Worm (Caenorhabditis elegans) whole organism, late embryonic: ENCODE data around the gene C33H5.16.
A peak's percentile ranks its signal among the peaks of the same experiment; 100 is the strongest.

Source experiments
- C08G9.2 ChIP-seq: sonication (generic microtip); optimal IDR thresholded peaks from 2 replicates; lab custom pipeline; 2016; ENCODE audit warnings: mild to moderate bottlenecking, missing genetic modification characterization, moderate library complexity, missing compliant biosample characterization
- F13H6.1 ChIP-seq: sonication (generic microtip); optimal IDR thresholded peaks from 2 replicates; lab custom pipeline; 2016; ENCODE audit warnings: missing genetic modification characterization, missing compliant biosample characterization
- K02D7.2 ChIP-seq: sonication (generic microtip); optimal IDR thresholded peaks from 2 replicates; lab custom pipeline; 2017; ENCODE audit warnings: mild to moderate bottlenecking, missing genetic modification characterization, missing compliant biosample characterization
- Y22D7AL.16 ChIP-seq: sonication (generic microtip); optimal IDR thresholded peaks from 2 replicates; lab custom pipeline; 2016; ENCODE audit warnings: missing genetic modification characterization, missing compliant biosample characterization
- ahr-1 ChIP-seq: sonication (generic microtip); optimal IDR thresholded peaks from 2 replicates; lab custom pipeline; 2016; ENCODE audit warnings: missing genetic modification characterization, missing compliant biosample characterization
- ama-1 ChIP-seq: fragments of 150-350 bp; optimal IDR thresholded peaks from 2 replicates; lab custom pipeline; 2014
- ceh-14 ChIP-seq: sonication (generic microtip); optimal IDR thresholded peaks from 2 replicates; lab custom pipeline; 2016; ENCODE audit warnings: missing genotype, missing genetic modification characterization, missing compliant biosample characterization
- ceh-18 ChIP-seq: sonication (generic microtip); optimal IDR thresholded peaks from 2 replicates; lab custom pipeline; 2016; ENCODE audit warnings: missing genetic modification characterization, missing compliant biosample characterization
- ceh-19 ChIP-seq: fragments of 200-800 bp; sonication (Bioruptor generic); optimal IDR thresholded peaks from 2 replicates; lab custom pipeline; 2018; ENCODE audit warnings: mild to moderate bottlenecking, missing genetic modification characterization, missing compliant biosample characterization
- ceh-22 ChIP-seq: sonication (generic microtip); optimal IDR thresholded peaks from 2 replicates; lab custom pipeline; 2017; ENCODE audit warnings: missing biosample characterization, missing genetic modification characterization
- ceh-30 ChIP-seq: fragments of 150-350 bp; optimal IDR thresholded peaks from 2 replicates; lab custom pipeline; 2014; ENCODE audit warnings: missing biosample characterization, missing genetic modification characterization
- ceh-31 ChIP-seq: sonication (generic microtip); optimal IDR thresholded peaks from 2 replicates; lab custom pipeline; 2016; ENCODE audit warnings: missing genetic modification characterization, missing compliant biosample characterization
- ceh-45 ChIP-seq: fragments of 200-800 bp; sonication (Bioruptor generic); IDR thresholded peaks from 2 replicates; pipeline ENCODE4 v1.3.6; 2022; ENCODE audit warnings: missing genetic modification reagents, missing genetic modification characterization, missing compliant biosample characterization
- ceh-48 ChIP-seq: sonication (generic microtip); optimal IDR thresholded peaks from 2 replicates; lab custom pipeline; 2016; ENCODE audit warnings: missing genetic modification characterization, inconsistent platforms, missing compliant biosample characterization
- elt-2 ChIP-seq: sonication (generic microtip); optimal IDR thresholded peaks from 2 replicates; lab custom pipeline; 2016; ENCODE audit warnings: missing genetic modification reagents, missing genetic modification characterization, missing compliant biosample characterization
- ets-4 ChIP-seq: sonication (generic microtip); optimal IDR thresholded peaks from 2 replicates; lab custom pipeline; 2016; ENCODE audit warnings: missing genetic modification characterization, missing compliant biosample characterization
- eyg-1 ChIP-seq: sonication (generic microtip); optimal IDR thresholded peaks from 2 replicates; lab custom pipeline; 2016; ENCODE audit warnings: missing genotype, missing genetic modification characterization, missing compliant biosample characterization
- gmeb-2 ChIP-seq: sonication (generic microtip); optimal IDR thresholded peaks from 2 replicates; lab custom pipeline; 2016; ENCODE audit warnings: missing genetic modification characterization, inconsistent platforms, missing compliant biosample characterization
- hlh-15 ChIP-seq: sonication (generic microtip); optimal IDR thresholded peaks from 2 replicates; lab custom pipeline; 2016; ENCODE audit warnings: missing genetic modification characterization, missing compliant biosample characterization
- hlh-30 ChIP-seq: sonication (generic microtip); optimal IDR thresholded peaks from 2 replicates; lab custom pipeline; 2017; ENCODE audit warnings: antibody characterized with exemption, missing genetic modification characterization, missing compliant biosample characterization; ENCODE audit not compliant: insufficient read depth
- hlh-6 ChIP-seq: sonication (generic microtip); optimal IDR thresholded peaks from 2 replicates; lab custom pipeline; 2016; ENCODE audit warnings: missing genotype, missing genetic modification characterization, missing compliant biosample characterization
- hlh-8 ChIP-seq: sonication (generic microtip); optimal IDR thresholded peaks from 2 replicates; lab custom pipeline; 2016; ENCODE audit warnings: missing genotype, missing genetic modification characterization, missing compliant biosample characterization
- lim-6 ChIP-seq: sonication (generic microtip); optimal IDR thresholded peaks from 2 replicates; lab custom pipeline; 2016; ENCODE audit warnings: missing genetic modification characterization, missing compliant biosample characterization
- lin-11 ChIP-seq: fragments of 200-800 bp; sonication (Bioruptor generic); optimal IDR thresholded peaks from 2 replicates; lab custom pipeline; 2018; ENCODE audit warnings: mild to moderate bottlenecking, missing genetic modification characterization, missing compliant biosample characterization
- mec-3 ChIP-seq: sonication (generic microtip); optimal IDR thresholded peaks from 2 replicates; lab custom pipeline; 2016; ENCODE audit warnings: borderline replicate concordance, missing genetic modification characterization, missing compliant biosample characterization
- odd-2 ChIP-seq: sonication (generic microtip); optimal IDR thresholded peaks from 2 replicates; lab custom pipeline; 2017; ENCODE audit warnings: antibody characterized with exemption, mild to moderate bottlenecking, missing genetic modification characterization, missing compliant biosample characterization
- pat-9 ChIP-seq: fragments of 200-800 bp; sonication (Bioruptor generic); optimal IDR thresholded peaks from 2 replicates; lab custom pipeline; 2018; ENCODE audit warnings: mild to moderate bottlenecking, missing genetic modification characterization, moderate library complexity, missing compliant biosample characterization
- pha-2 ChIP-seq: sonication (generic microtip); optimal IDR thresholded peaks from 2 replicates; lab custom pipeline; 2017; ENCODE audit warnings: mild to moderate bottlenecking, missing genetic modification characterization, missing compliant biosample characterization
- pha-4 ChIP-seq: fragments of 150-350 bp; optimal IDR thresholded peaks from 2 replicates; lab custom pipeline; 2018; ENCODE audit warnings: missing biosample characterization, missing genetic modification reagents, missing genetic modification characterization
- pqm-1 ChIP-seq: sonication (generic microtip); optimal IDR thresholded peaks from 2 replicates; lab custom pipeline; 2016; ENCODE audit warnings: missing genetic modification characterization, missing compliant biosample characterization
- pros-1 ChIP-seq: fragments of 150-350 bp; optimal IDR thresholded peaks from 2 replicates; lab custom pipeline; 2014; ENCODE audit warnings: missing biosample characterization, missing genetic modification reagents, missing genetic modification characterization
- rnt-1 ChIP-seq: sonication (generic microtip); optimal IDR thresholded peaks from 2 replicates; lab custom pipeline; 2016; ENCODE audit warnings: missing genetic modification characterization, missing compliant biosample characterization
- sox-4 ChIP-seq: sonication (generic microtip); optimal IDR thresholded peaks from 2 replicates; lab custom pipeline; 2017; ENCODE audit warnings: mild to moderate bottlenecking, missing genetic modification characterization, inconsistent platforms, missing compliant biosample characterization
- syd-9 ChIP-seq: sonication (generic microtip); optimal IDR thresholded peaks from 2 replicates; lab custom pipeline; 2016; ENCODE audit warnings: mild to moderate bottlenecking, missing genetic modification characterization, moderate library complexity, missing compliant biosample characterization
- tbx-2 ChIP-seq: sonication (generic microtip); optimal IDR thresholded peaks from 2 replicates; lab custom pipeline; 2016; ENCODE audit warnings: missing genetic modification characterization, missing compliant biosample characterization
- ttx-3 ChIP-seq: sonication (generic microtip); optimal IDR thresholded peaks from 2 replicates; lab custom pipeline; 2016; ENCODE audit warnings: missing genetic modification reagents, missing genetic modification characterization, missing compliant biosample characterization
- unc-3 ChIP-seq, 2 experiments: fragments of 200-800 bp in 1 of 2; sonication (Bioruptor generic) in 1 of 2; sonication (generic microtip) in 1 of 2; conservative IDR thresholded peaks in 1 of 2; optimal IDR thresholded peaks in 1 of 2; 2 replicates each; pipeline versions ENCODE4 v1.3.6 to Lab custom; 2016 to 2022; ENCODE audit warnings: missing compliant biosample characterization in 2 of 2, missing genetic modification characterization in 2 of 2, missing genetic modification reagents in 1 of 2
- unc-55 ChIP-seq: sonication (generic microtip); optimal IDR thresholded peaks from 2 replicates; lab custom pipeline; 2017; ENCODE audit warnings: missing biosample characterization, missing genetic modification reagents, missing genetic modification characterization
- unc-86 ChIP-seq: sonication (generic microtip); optimal IDR thresholded peaks from 2 replicates; lab custom pipeline; 2016; ENCODE audit warnings: missing genetic modification characterization, missing compliant biosample characterization
- zip-5 ChIP-seq: sonication (generic microtip); optimal IDR thresholded peaks from 2 replicates; lab custom pipeline; 2016; ENCODE audit warnings: missing genetic modification characterization, missing compliant biosample characterization

The C33H5.16 gene

DNA sequence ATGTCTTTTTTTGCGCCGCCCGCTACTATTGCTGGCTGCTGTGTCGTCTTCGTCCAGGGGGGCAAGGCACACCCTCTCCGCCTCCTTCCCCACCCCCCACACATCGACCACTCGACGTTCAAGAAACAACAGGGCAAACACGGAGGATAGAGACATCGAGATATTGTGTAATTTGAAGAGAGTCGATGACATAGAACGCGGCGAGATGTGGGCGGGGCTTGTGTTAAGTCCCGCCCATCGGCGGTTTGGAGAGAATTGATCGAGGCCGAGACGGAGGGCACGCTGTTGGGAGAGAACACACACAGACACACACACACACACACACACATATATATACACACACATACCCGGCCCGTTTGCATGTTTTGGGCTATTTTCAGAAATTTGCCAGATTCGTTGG is 42.4 kb upstream of the C33H5.16 start (continued):
- TF ChIP-seq K02D7.2 (no peak), sox-4 (tag; lab: Kevin White, UChicago) (peak; percentile 12), zip-5 (tag; lab: Kevin White, UChicago) (peak; percentile 14), ttx-3 (tag; lab: Kevin White, UChicago) (no peak), hlh-15 (no peak), F13H6.1 (tag; lab: Kevin White, UChicago) (peak; percentile 59), ceh-18 (tag; lab: Kevin White, UChicago) (peak; percentile 84), ama-1 (lab: Kevin White, UChicago) (no peak), ahr-1 (tag; lab: Kevin White, UChicago) (peak; percentile 1), ceh-22 (tag; lab: Kevin White, UChicago) (peak; percentile 64), pha-2 (tag; lab: Kevin White, UChicago) (no peak), ceh-30 (tag; lab: Kevin White, UChicago) (peak; percentile 1), ceh-48 (tag; lab: Kevin White, UChicago) (peak; percentile 42), ets-4 (tag; lab: Kevin White, UChicago) (peak; percentile 2), tbx-2 (peak; percentile 81), unc-3 (GFP tag; conservative IDR thresholded peaks at IDR 0.05; lab: Robert Waterston, UW) (no peak), unc-3 (tag; optimal IDR thresholded peaks at IDR 0.05; lab: Kevin White, UChicago) (no peak)

ce11 chrIV:7844333-7844973 is 41.3 kb upstream of the C33H5.16 start:
- no peak for TF ChIP-seq pha-4 (tag; lab: Kevin White, UChicago)
- no peak for TF ChIP-seq eyg-1
- TF ChIP-seq Y22D7AL.16 (tag; lab: Kevin White, UChicago), result no peak
- peak; percentile 8 for TF ChIP-seq elt-2 (tag; lab: Kevin White, UChicago)
- no peak for TF ChIP-seq odd-2 (tag; lab: Kevin White, UChicago)
- peak; percentile 17 for TF ChIP-seq hlh-30 (tag; lab: Kevin White, UChicago)
- TF ChIP-seq unc-3 (GFP tag; conservative IDR thresholded peaks at IDR 0.05; lab: Robert Waterston, UW), result no peak
- no peak for TF ChIP-seq unc-3 (tag; optimal IDR thresholded peaks at IDR 0.05; lab: Kevin White, UChicago)
- TF ChIP-seq mec-3 (tag; lab: Kevin White, UChicago), result no peak
- TF ChIP-seq pat-9 (tag; lab: Kevin White, UChicago), result no peak

ce11 chrIV:7841218-7841617 is 38.1 kb upstream of the C33H5.16 start:
- TF ChIP-seq pros-1 (tag; lab: Kevin White, UChicago) (no peak), odd-2 (tag; lab: Kevin White, UChicago) (no peak), hlh-6 (tag; lab: Kevin White, UChicago) (no peak), elt-2 (tag; lab: Kevin White, UChicago) (peak; percentile 42), ama-1 (lab: Kevin White, UChicago) (no peak), hlh-8 (no peak), tbx-2 (no peak)

ce11 chrIV:7839923-7840322 is 36.8 kb upstream of the C33H5.16 start:
- peak; percentile 65 for TF ChIP-seq ceh-14 (tag; lab: Kevin White, UChicago)
- no peak for TF ChIP-seq elt-2 (tag; lab: Kevin White, UChicago)
- TF ChIP-seq ceh-31 (tag; lab: Kevin White, UChicago), result peak; percentile 33

ce11 chrIV:7838426-7838825 is 35.3 kb upstream of the C33H5.16 start, which contains the start of gene C06A6.7:
C06A6.7 (minus strand) TSS chrIV:7838526.
- TF ChIP-seq ceh-31 (tag; lab: Kevin White, UChicago) (no peak), hlh-15 (no peak), gmeb-2 (tag; lab: Kevin White, UChicago) (no peak), rnt-1 (tag; lab: Kevin White, UChicago) (no peak), unc-3 (GFP tag; conservative IDR thresholded peaks at IDR 0.05; lab: Robert Waterston, UW) (no peak), unc-3 (tag; optimal IDR thresholded peaks at IDR 0.05; lab: Kevin White, UChicago) (no peak), ceh-45 (GFP tag; lab: Robert Waterston, UW) (no peak), hlh-6 (tag; lab: Kevin White, UChicago) (no peak), pqm-1 (tag; lab: Kevin White, UChicago) (no peak), lim-6 (tag; lab: Kevin White, UChicago) (no peak), K02D7.2 (no peak), zip-5 (tag; lab: Kevin White, UChicago) (no peak), unc-55 (GFP tag; lab: Kevin White, UChicago) (no peak), lin-11 (tag; lab: Kevin White, UChicago) (no peak), unc-86 (tag; lab: Kevin White, UChicago) (no peak), ceh-14 (tag; lab: Kevin White, UChicago) (no peak), ceh-19 (GFP tag; lab: Kevin White, UChicago) (no peak), C08G9.2 (tag; lab: Kevin White, UChicago) (no peak), syd-9 (tag; lab: Kevin White, UChicago) (no peak)
